Fruit fly (Drosophila melanogaster) whole organism, embryonic: ENCODE data around the gene Pex5.

Experiments
- ATbp ChIP-seq: fragments of 200-800 bp; sonication (Bioruptor generic); optimal IDR thresholded peaks from 2 replicates; lab custom pipeline; 2017; ENCODE audit warnings: missing biosample characterization, mild to moderate bottlenecking, missing genetic modification characterization, missing genetic modification reagents
- B-H1 ChIP-seq: fragments of 200-800 bp; sonication (Bioruptor generic); IDR thresholded peaks from 3 replicates; pipeline ENCODE4 v1.3.6; 2022; ENCODE audit warnings: missing biosample characterization, missing genetic modification characterization
- B-H2 ChIP-seq: fragments of 200-800 bp; sonication (Bioruptor generic); optimal IDR thresholded peaks from 2 replicates; lab custom pipeline; 2018; ENCODE audit warnings: missing biosample characterization, mild to moderate bottlenecking, missing genetic modification characterization
- BEAF-32 ChIP-seq: fragments of 200-800 bp; sonication (Bioruptor generic); optimal IDR thresholded peaks from 3 replicates; lab custom pipeline; 2017; ENCODE audit warnings: missing biosample characterization, missing genetic modification characterization, mild to moderate bottlenecking, moderate library complexity, missing genetic modification reagents
- Bteb2 ChIP-seq: fragments of 200-800 bp; sonication (Bioruptor generic); optimal IDR thresholded peaks from 2 replicates; lab custom pipeline; 2016; ENCODE audit warnings: missing biosample characterization, missing genetic modification characterization
- CG10431 ChIP-seq: fragments of 200-800 bp; sonication (Bioruptor generic); optimal IDR thresholded peaks from 3 replicates; lab custom pipeline; 2018; ENCODE audit warnings: missing biosample characterization, mild to moderate bottlenecking, missing genetic modification characterization
- CG11398 ChIP-seq: fragments of 200-800 bp; sonication (Bioruptor generic); optimal IDR thresholded peaks from 2 replicates; lab custom pipeline; 2016; ENCODE audit warnings: missing biosample characterization, missing genetic modification characterization
- CG12155 ChIP-seq: fragments of 200-800 bp; sonication (Bioruptor generic); optimal IDR thresholded peaks from 3 replicates; lab custom pipeline; 2016; ENCODE audit warnings: missing biosample characterization, missing genetic modification characterization
- CG12236 ChIP-seq: fragments of 200-800 bp; sonication (Bioruptor generic); optimal IDR thresholded peaks from 2 replicates; lab custom pipeline; 2016; ENCODE audit warnings: missing biosample characterization, missing genetic modification characterization
- CG12744 ChIP-seq: fragments of 200-800 bp; sonication (Bioruptor generic); optimal IDR thresholded peaks from 2 replicates; lab custom pipeline; 2016; ENCODE audit warnings: missing biosample characterization, missing genetic modification characterization
- CG14441 ChIP-seq: fragments of 200-800 bp; sonication (Bioruptor generic); IDR thresholded peaks from 2 replicates; pipeline ENCODE4 v1.3.6; 2022; ENCODE audit warnings: missing biosample characterization, missing genetic modification characterization
- CG15011 ChIP-seq: fragments of 200-800 bp; sonication (Bioruptor generic); optimal IDR thresholded peaks from 3 replicates; lab custom pipeline; 2018; ENCODE audit warnings: missing biosample characterization, mild to moderate bottlenecking, missing genetic modification characterization
- CG1602 ChIP-seq: fragments of 200-800 bp; sonication (Bioruptor generic); optimal IDR thresholded peaks from 3 replicates; lab custom pipeline; 2016; ENCODE audit warnings: missing biosample characterization, missing genetic modification characterization
- CG1603 ChIP-seq: fragments of 200-800 bp; sonication (Bioruptor generic); optimal IDR thresholded peaks from 2 replicates; lab custom pipeline; 2019; ENCODE audit warnings: missing biosample characterization, mild to moderate bottlenecking, missing genetic modification characterization, moderate library complexity
- CG17361 ChIP-seq: fragments of 200-800 bp; sonication (Bioruptor generic); IDR thresholded peaks from 3 replicates; pipeline ENCODE4 v1.3.6; 2022; ENCODE audit warnings: missing biosample characterization, missing genetic modification characterization
- CG17829 ChIP-seq: fragments of 200-800 bp; optimal IDR thresholded peaks from 2 replicates; lab custom pipeline; 2019; ENCODE audit warnings: missing biosample characterization, mild to moderate bottlenecking, missing genetic modification characterization, moderate library complexity
- CG2120 ChIP-seq: fragments of 200-800 bp; sonication (Bioruptor generic); optimal IDR thresholded peaks from 3 replicates; lab custom pipeline; 2016; ENCODE audit warnings: missing biosample characterization, missing genetic modification characterization
- CG2889 ChIP-seq: fragments of 200-800 bp; sonication (Bioruptor generic); IDR thresholded peaks from 3 replicates; pipeline ENCODE4 v1.3.6; 2022; ENCODE audit warnings: missing biosample characterization, missing genetic modification characterization
- CG3407 ChIP-seq: fragments of 200-800 bp; sonication (Bioruptor generic); optimal IDR thresholded peaks from 2 replicates; lab custom pipeline; 2018; ENCODE audit warnings: missing biosample characterization, mild to moderate bottlenecking, missing genetic modification characterization
- CG3847 ChIP-seq: fragments of 200-800 bp; sonication (Bioruptor generic); IDR thresholded peaks from 2 replicates; pipeline ENCODE4 v1.3.6; 2022; ENCODE audit warnings: missing biosample characterization, missing genetic modification characterization
- CG6791 ChIP-seq: fragments of 200-800 bp; sonication (Bioruptor generic); IDR thresholded peaks from 3 replicates; pipeline ENCODE4 v1.3.6; 2022; ENCODE audit warnings: missing biosample characterization, missing genetic modification characterization; ENCODE audit not compliant: partially characterized antibody
- CG6854 ChIP-seq: fragments of 200-800 bp; sonication (Bioruptor generic); optimal IDR thresholded peaks from 3 replicates; lab custom pipeline; 2017; ENCODE audit warnings: missing biosample characterization, mild to moderate bottlenecking, missing genetic modification characterization
- CG7745 ChIP-seq: fragments of 200-800 bp; sonication (Bioruptor generic); optimal IDR thresholded peaks from 2 replicates; lab custom pipeline; 2018; ENCODE audit warnings: missing biosample characterization, mild to moderate bottlenecking, missing genetic modification characterization, moderate library complexity
- Drgx ChIP-seq: fragments of 200-800 bp; sonication (Bioruptor generic); IDR thresholded peaks from 2 replicates; pipeline ENCODE4 v1.3.6; 2022; ENCODE audit warnings: missing biosample characterization, missing genetic modification characterization
- Hmx ChIP-seq: fragments of 200-800 bp; sonication (Bioruptor generic); optimal IDR thresholded peaks from 2 replicates; lab custom pipeline; 2016; ENCODE audit warnings: missing biosample characterization, missing genetic modification characterization
- Kr ChIP-seq: fragments of 200-800 bp; sonication (Bioruptor generic); optimal IDR thresholded peaks from 2 replicates; lab custom pipeline; 2017; ENCODE audit warnings: missing biosample characterization, mild to moderate bottlenecking, missing genetic modification characterization
- Mrtf ChIP-seq: fragments of 200-800 bp; sonication (Bioruptor generic); IDR thresholded peaks from 3 replicates; pipeline ENCODE4 v1.3.6; 2022; ENCODE audit warnings: missing biosample characterization, missing genetic modification characterization
- Nf-YA ChIP-seq: fragments of 200-800 bp; sonication (Bioruptor generic); IDR thresholded peaks from 2 replicates; pipeline ENCODE4 v1.3.6; 2022; ENCODE audit warnings: missing biosample characterization, missing genetic modification characterization
- Ravus ChIP-seq: fragments of 200-800 bp; sonication (Bioruptor generic); IDR thresholded peaks from 2 replicates; pipeline ENCODE4 v1.3.6; 2022; ENCODE audit warnings: missing biosample characterization, missing genetic modification characterization
- Sin3A ChIP-seq: fragments of >200 bp; optimal IDR thresholded peaks from 2 replicates; lab custom pipeline; 2018
- ase ChIP-seq: fragments of 200-800 bp; sonication (Bioruptor generic); IDR thresholded peaks from 3 replicates; pipeline ENCODE4 v1.3.6; 2022; ENCODE audit warnings: missing biosample characterization, missing genetic modification characterization
- bab2 ChIP-seq: fragments of 200-800 bp; sonication (Bioruptor generic); optimal IDR thresholded peaks from 2 replicates; lab custom pipeline; 2016; ENCODE audit warnings: missing biosample characterization, missing genetic modification characterization
- dpn ChIP-seq, 2 experiments: fragments of 200-800 bp; sonication (Bioruptor generic); optimal IDR thresholded peaks; 3 replicates each; lab custom pipeline; 2016; ENCODE audit warnings: missing biosample characterization in 2 of 2, missing genetic modification characterization in 2 of 2
- eyg ChIP-seq: fragments of 200-800 bp; sonication (Bioruptor generic); optimal IDR thresholded peaks from 3 replicates; lab custom pipeline; 2016; ENCODE audit warnings: missing biosample characterization, missing genetic modification characterization
- gro ChIP-seq: fragments of 200-800 bp; sonication (Bioruptor generic); optimal IDR thresholded peaks from 2 replicates; lab custom pipeline; 2016; ENCODE audit warnings: missing biosample characterization, missing genetic modification characterization
- hth ChIP-seq: fragments of >200 bp; optimal IDR thresholded peaks from 2 replicates; lab custom pipeline; 2017; ENCODE audit warnings: inconsistent platforms
- kah ChIP-seq: fragments of 200-800 bp; sonication (Bioruptor generic); optimal IDR thresholded peaks from 2 replicates; lab custom pipeline; 2018; ENCODE audit warnings: missing biosample characterization, mild to moderate bottlenecking, missing genetic modification characterization
- lov ChIP-seq, 2 experiments: fragments of 200-800 bp in 1 of 2; fragments of >200 bp in 1 of 2; sonication (Bioruptor generic) in 1 of 2; IDR thresholded peaks in 1 of 2; optimal IDR thresholded peaks in 1 of 2; 2 replicates in 1 of 2; 3 replicates in 1 of 2; pipeline versions ENCODE4 v1.3.6 to Lab custom; 2017 to 2022; ENCODE audit warnings: missing biosample characterization in 1 of 2, missing genetic modification characterization in 1 of 2
- maf-S ChIP-seq: fragments of 200-800 bp; sonication (Bioruptor generic); optimal IDR thresholded peaks from 2 replicates; lab custom pipeline; 2016; ENCODE audit warnings: missing biosample characterization, missing genetic modification characterization
- mirr ChIP-seq: fragments of 200-800 bp; sonication (Bioruptor generic); optimal IDR thresholded peaks from 3 replicates; lab custom pipeline; 2018; ENCODE audit warnings: missing biosample characterization, mild to moderate bottlenecking, missing genetic modification characterization
- org-1 ChIP-seq: fragments of 200-800 bp; sonication (Bioruptor generic); optimal IDR thresholded peaks from 2 replicates; lab custom pipeline; 2017; ENCODE audit warnings: missing biosample characterization, missing genetic modification characterization
- p53 ChIP-seq: fragments of 200-800 bp; sonication (Bioruptor generic); optimal IDR thresholded peaks from 2 replicates; lab custom pipeline; 2016; ENCODE audit warnings: missing biosample characterization, missing genetic modification characterization
- run ChIP-seq: fragments of 200-800 bp; sonication (Bioruptor generic); optimal IDR thresholded peaks from 3 replicates; lab custom pipeline; 2018; ENCODE audit warnings: missing biosample characterization, mild to moderate bottlenecking, missing genetic modification characterization
- so ChIP-seq: fragments of 200-800 bp; sonication (Bioruptor generic); IDR thresholded peaks from 3 replicates; pipeline ENCODE4 v1.3.6; 2022; ENCODE audit warnings: missing biosample characterization, missing genetic modification characterization
- trh ChIP-seq: fragments of 200-800 bp; sonication (Bioruptor generic); optimal IDR thresholded peaks from 2 replicates; lab custom pipeline; 2016; ENCODE audit warnings: missing biosample characterization, missing genetic modification characterization
- twi ChIP-seq: fragments of 200-800 bp; optimal IDR thresholded peaks from 2 replicates; lab custom pipeline; 2019; ENCODE audit warnings: missing biosample characterization, mild to moderate bottlenecking, missing genetic modification characterization, moderate library complexity
- tx ChIP-seq: fragments of 200-800 bp; sonication (Bioruptor generic); optimal IDR thresholded peaks from 2 replicates; lab custom pipeline; 2016; ENCODE audit warnings: missing biosample characterization, missing genetic modification characterization
- unc-4 ChIP-seq: fragments of 200-800 bp; sonication (Bioruptor generic); IDR thresholded peaks from 2 replicates; pipeline ENCODE4 v1.3.6; 2022; ENCODE audit warnings: missing biosample characterization, missing genetic modification characterization; ENCODE audit not compliant: partially characterized antibody
- vvl ChIP-seq: fragments of 200-800 bp; sonication (Bioruptor generic); IDR thresholded peaks from 2 replicates; pipeline ENCODE4 v1.3.6; 2022; ENCODE audit warnings: missing biosample characterization, missing genetic modification characterization
- zen ChIP-seq: fragments of 200-800 bp; sonication (Bioruptor generic); optimal IDR thresholded peaks from 3 replicates; lab custom pipeline; 2018; ENCODE audit warnings: missing biosample characterization, mild to moderate bottlenecking, missing genetic modification characterization, moderate library complexity
- zfh2 ChIP-seq: fragments of 200-800 bp; sonication (Bioruptor generic); optimal IDR thresholded peaks from 2 replicates; lab custom pipeline; 2016; ENCODE audit warnings: missing biosample characterization, missing genetic modification characterization

The Pex5 gene

dm6 chrX:1845413-1845951, 23.4 kb downstream of the Pex5 start (continued):
- TF ChIP-seq trh (GFP tag; lab: Kevin White, UChicago) (peak; percentile 24), B-H1 (GFP tag; lab: Robert Waterston, UW) (peak; percentile 31; the same call in 1 of the 3 replicates), lov (optimal IDR thresholded peaks at IDR 0.05; lab: Kevin White, UChicago) (no peak), lov (GFP tag; IDR thresholded peaks at IDR 0.05; lab: Robert Waterston, UW) (no peak), CG10431 (GFP tag; lab: Kevin White, UChicago) (no peak), CG2889 (GFP tag; lab: Robert Waterston, UW) (no peak), CG1603 (tag; lab: Kevin White, UChicago) (peak; percentile 65), p53 (GFP tag; lab: Kevin White, UChicago) (peak; percentile 17), Mrtf (GFP tag; lab: Robert Waterston, UW) (no peak), CG12155 (GFP tag; lab: Kevin White, UChicago) (no peak), run (tag; lab: Kevin White, UChicago) (no peak), Drgx (GFP tag; lab: Robert Waterston, UW) (0 out of 2 replicates have a peak, but pooled peaks have one; percentile 7), CG15011 (GFP tag; lab: Kevin White, UChicago) (peak; percentile 7), Hmx (GFP tag; lab: Kevin White, UChicago) (no peak), so (GFP tag; lab: Robert Waterston, UW) (0 out of 3 replicates have a peak, but pooled peaks have one; percentile 43), kah (GFP tag; lab: Kevin White, UChicago) (no peak), BEAF-32 (GFP tag; lab: Kevin White, UChicago) (no peak), CG17361 (GFP tag; lab: Robert Waterston, UW) (no peak), CG11398 (GFP tag; lab: Kevin White, UChicago) (peak; percentile 60), CG14441 (GFP tag; lab: Robert Waterston, UW) (peak; percentile 66), ase (no peak), maf-S (GFP tag; lab: Kevin White, UChicago) (peak; percentile 41), gro (GFP tag; lab: Kevin White, UChicago) (peak; percentile 57), CG7745 (no peak), dpn (GFP tag; optimal IDR thresholded peaks at IDR 0.05; lab: Kevin White, UChicago) (peak in 1 of 2 experiments; percentile 55), zen (tag; lab: Kevin White, UChicago) (no peak), hth (no peak), Kr (GFP tag; lab: Kevin White, UChicago) (no peak), Sin3A (no peak), ATbp (GFP tag; lab: Kevin White, UChicago) (peak; percentile 64), Ravus (GFP tag; lab: Robert Waterston, UW) (no peak), bab2 (GFP tag; lab: Kevin White, UChicago) (peak; percentile 84), Nf-YA (GFP tag; lab: Robert Waterston, UW) (peak; percentile 34; the same call in 1 of the 2 replicates), unc-4 (GFP tag; lab: Robert Waterston, UW) (no peak), org-1 (GFP tag; lab: Kevin White, UChicago) (peak; percentile 60), Bteb2 (GFP tag; lab: Kevin White, UChicago) (peak; percentile 22), eyg (peak; percentile 68), vvl (GFP tag; lab: Robert Waterston, UW) (peak; percentile 35), CG6791 (no peak), CG17829 (no peak), tx (GFP tag; lab: Kevin White, UChicago) (peak; percentile 54), CG12236 (peak; percentile 54), CG1602 (GFP tag; lab: Kevin White, UChicago) (no peak), CG12744 (GFP tag; lab: Kevin White, UChicago) (peak; percentile 62), B-H2 (peak; percentile 36), CG3407 (GFP tag; lab: Kevin White, UChicago) (peak; percentile 42), CG6854 (no peak), CG3847 (GFP tag; lab: Robert Waterston, UW) (peak; percentile 23; the same call in 1 of the 2 replicates), twi (tag; lab: Kevin White, UChicago) (no peak), zfh2 (peak; percentile 12), mirr (GFP tag; lab: Kevin White, UChicago) (peak; percentile 41), CG2120 (GFP tag; lab: Kevin White, UChicago) (peak; percentile 78)
